Worm (Caenorhabditis elegans) whole organism, early embryonic: ENCODE results near the gene lido-14.

Experiments used
- ama-1 ChIP-seq: fragments of 150-350 bp; optimal IDR thresholded peaks from 2 replicates; lab custom pipeline; 2014
- ceh-36 ChIP-seq: sonication (generic microtip); optimal IDR thresholded peaks from 2 replicates; lab custom pipeline; 2016; ENCODE audit warnings: missing genetic modification characterization, inconsistent platforms, missing compliant biosample characterization
- ets-7 ChIP-seq: sonication (generic microtip); optimal IDR thresholded peaks from 2 replicates; lab custom pipeline; 2016; ENCODE audit warnings: missing genotype, missing genetic modification characterization, missing compliant biosample characterization
- hmg-4 ChIP-seq: fragments of 200-800 bp; sonication (Bioruptor generic); optimal IDR thresholded peaks from 2 replicates; lab custom pipeline; 2018; ENCODE audit warnings: mild to moderate bottlenecking, missing genetic modification characterization, missing compliant biosample characterization
- pes-1 ChIP-seq: fragments of 200-800 bp; sonication (Bioruptor generic); IDR thresholded peaks from 2 replicates; pipeline ENCODE4 v1.3.6; 2022; ENCODE audit warnings: missing genetic modification reagents, missing genetic modification characterization, missing compliant biosample characterization
- tbx-37 ChIP-seq: fragments of 200-800 bp; sonication (Bioruptor generic); conservative IDR thresholded peaks from 2 replicates; pipeline ENCODE4 v1.3.6; 2022; ENCODE audit warnings: missing genetic modification reagents, missing genetic modification characterization, missing compliant biosample characterization
- tra-4 ChIP-seq: sonication (generic microtip); optimal IDR thresholded peaks from 2 replicates; lab custom pipeline; 2017; ENCODE audit warnings: missing genetic modification characterization, missing compliant biosample characterization

ce11 chrII:3403535-3403934, 44.6 kb downstream of the lido-14 start, which contains the start of gene nep-8:
- TF ChIP-seq ama-1 (lab: Kevin White, UChicago) (no peak), tra-4 (tag; lab: Kevin White, UChicago) (no peak), hmg-4 (GFP tag; lab: Kevin White, UChicago) (no peak), pes-1 (GFP tag; lab: Robert Waterston, UW) (no peak), ets-7 (no peak), tbx-37 (GFP tag; lab: Robert Waterston, UW) (no peak), ceh-36 (tag; lab: Kevin White, UChicago) (no peak)
